Fruit fly (Drosophila melanogaster): ENCODE results near the gene Edg91.

The Edg91 gene

dm6 chr3R:17604198-17604879 lies 7.0 kb downstream of the Edg91 start:
- TF ChIP-seq Pif1A (GFP tag; optimal IDR thresholded peaks at IDR 0.05) (peak; percentile 31), Pif1B (GFP tag; optimal IDR thresholded peaks at IDR 0.05) (peak; percentile 1), CG14655 (GFP tag; optimal IDR thresholded peaks at IDR 0.05) (peak; percentile 73), CG17806 (tag; optimal IDR thresholded peaks at IDR 0.05) (peak; percentile 61), CG13204 (GFP tag; optimal IDR thresholded peaks at IDR 0.05) (peak; percentile 79), CG32121 (GFP tag; IDR thresholded peaks at IDR 0.05) (no peak), EcR (GFP tag; optimal IDR thresholded peaks at IDR 0.05) (no peak), Ets98B (GFP tag; IDR thresholded peaks at IDR 0.05) (no peak), CG34367 (tag; optimal IDR thresholded peaks at IDR 0.05) (peak; percentile 33), CG8159 (tag; optimal IDR thresholded peaks at IDR 0.05) (peak; percentile 82), CG15710 (tag; optimal IDR thresholded peaks at IDR 0.05) (peak; percentile 72), gl (tag; optimal IDR thresholded peaks at IDR 0.05) (no peak)

- TF ChIP-seq D1 (tag; optimal IDR thresholded peaks at IDR 0.05), result peak; percentile 11
- TF ChIP-seq CG13204 (GFP tag; optimal IDR thresholded peaks at IDR 0.05), result no peak
- no peak for TF ChIP-seq CG14655 (GFP tag; optimal IDR thresholded peaks at IDR 0.05)
- no peak for TF ChIP-seq CG4496 (GFP tag; IDR thresholded peaks at IDR 0.05)
- no peak for TF ChIP-seq CG12605 (GFP tag; IDR thresholded peaks at IDR 0.05)
- TF ChIP-seq gl (tag; optimal IDR thresholded peaks at IDR 0.05), result no peak
- TF ChIP-seq CG32121 (GFP tag; IDR thresholded peaks at IDR 0.05), result no peak
- no peak for TF ChIP-seq CG8159 (tag; optimal IDR thresholded peaks at IDR 0.05)
Measured at dm6 chr3R:17603717-17604116, 7.6 kb downstream of the Edg91 start.

dm6 chr3R:17602974-17603373 lies 8.3 kb downstream of the Edg91 start:
- TF ChIP-seq Ets98B (GFP tag; IDR thresholded peaks at IDR 0.05), result no peak
- TF ChIP-seq Pif1A (GFP tag; optimal IDR thresholded peaks at IDR 0.05), result no peak
- TF ChIP-seq CG10348 (GFP tag; IDR thresholded peaks at IDR 0.05), result no peak
- TF ChIP-seq fd96Ca (GFP tag; IDR thresholded peaks at IDR 0.05), result no peak
- TF ChIP-seq Snoo (tag; optimal IDR thresholded peaks at IDR 0.05), result no peak
- TF ChIP-seq rn (GFP tag; IDR thresholded peaks at IDR 0.05), result no peak
- TF ChIP-seq CG8301 (tag; optimal IDR thresholded peaks at IDR 0.05), result no peak
- TF ChIP-seq CG32121 (GFP tag; IDR thresholded peaks at IDR 0.05), result no peak
- no peak for TF ChIP-seq CG4496 (GFP tag; IDR thresholded peaks at IDR 0.05)
- no peak for TF ChIP-seq Pif1B (GFP tag; optimal IDR thresholded peaks at IDR 0.05)
- no peak for TF ChIP-seq CG15710 (tag; optimal IDR thresholded peaks at IDR 0.05)
- no peak for TF ChIP-seq CG14655 (GFP tag; optimal IDR thresholded peaks at IDR 0.05)
- TF ChIP-seq CG13204 (GFP tag; optimal IDR thresholded peaks at IDR 0.05), result no peak
- TF ChIP-seq gl (tag; optimal IDR thresholded peaks at IDR 0.05), result no peak

- TF ChIP-seq Ets98B (GFP tag; IDR thresholded peaks at IDR 0.05) (no peak), rn (GFP tag; IDR thresholded peaks at IDR 0.05) (no peak), CG10348 (GFP tag; IDR thresholded peaks at IDR 0.05) (no peak), D1 (tag; optimal IDR thresholded peaks at IDR 0.05) (no peak), CG9948 (tag; optimal IDR thresholded peaks at IDR 0.05) (no peak)
Measured at dm6 chr3R:17601866-17602265, 9.4 kb downstream of the Edg91 start.

dm6 chr3R:17599695-17600094 lies 11.6 kb downstream of the Edg91 start:
- TF ChIP-seq CG17806 (tag; optimal IDR thresholded peaks at IDR 0.05) (no peak), rn (GFP tag; IDR thresholded peaks at IDR 0.05) (no peak), CG8159 (tag; optimal IDR thresholded peaks at IDR 0.05) (no peak), gl (tag; optimal IDR thresholded peaks at IDR 0.05) (no peak), Ets98B (GFP tag; IDR thresholded peaks at IDR 0.05) (no peak), CG9948 (tag; optimal IDR thresholded peaks at IDR 0.05) (no peak), CG32121 (GFP tag; IDR thresholded peaks at IDR 0.05) (no peak), CG13204 (GFP tag; optimal IDR thresholded peaks at IDR 0.05) (no peak)

- TF ChIP-seq CG8159 (tag; optimal IDR thresholded peaks at IDR 0.05), result no peak
- no peak for TF ChIP-seq EcR (GFP tag; optimal IDR thresholded peaks at IDR 0.05)
- TF ChIP-seq CG34367 (tag; optimal IDR thresholded peaks at IDR 0.05), result no peak
- TF ChIP-seq D1 (tag; optimal IDR thresholded peaks at IDR 0.05), result no peak
- TF ChIP-seq CG14655 (GFP tag; optimal IDR thresholded peaks at IDR 0.05), result no peak
- TF ChIP-seq CG32121 (GFP tag; IDR thresholded peaks at IDR 0.05), result no peak
- no peak for TF ChIP-seq CG15710 (tag; optimal IDR thresholded peaks at IDR 0.05)
- no peak for TF ChIP-seq CG10348 (GFP tag; IDR thresholded peaks at IDR 0.05)
- no peak for TF ChIP-seq CG17806 (tag; optimal IDR thresholded peaks at IDR 0.05)
- no peak for TF ChIP-seq Snoo (tag; optimal IDR thresholded peaks at IDR 0.05)
- TF ChIP-seq gl (tag; optimal IDR thresholded peaks at IDR 0.05), result no peak
- no peak for TF ChIP-seq rn (GFP tag; IDR thresholded peaks at IDR 0.05)
- no peak for TF ChIP-seq fd96Ca (GFP tag; IDR thresholded peaks at IDR 0.05)
- TF ChIP-seq CG4496 (GFP tag; IDR thresholded peaks at IDR 0.05), result no peak
Measured at dm6 chr3R:17596236-17596635, 15.1 kb downstream of the Edg91 start, which contains the start of gene CG7606. CG7606 (plus strand) TSS chr3R:17596536.

- no peak for TF ChIP-seq CG10348 (GFP tag; IDR thresholded peaks at IDR 0.05)
- no peak for TF ChIP-seq CG4496 (GFP tag; IDR thresholded peaks at IDR 0.05)
- no peak for TF ChIP-seq gl (tag; optimal IDR thresholded peaks at IDR 0.05)
- TF ChIP-seq CG8301 (tag; optimal IDR thresholded peaks at IDR 0.05), result no peak
- no peak for TF ChIP-seq fd96Ca (GFP tag; IDR thresholded peaks at IDR 0.05)
- no peak for TF ChIP-seq Ets98B (GFP tag; IDR thresholded peaks at IDR 0.05)
- TF ChIP-seq CG34367 (tag; optimal IDR thresholded peaks at IDR 0.05), result no peak
- TF ChIP-seq EcR (GFP tag; optimal IDR thresholded peaks at IDR 0.05), result no peak
- TF ChIP-seq CG32121 (GFP tag; IDR thresholded peaks at IDR 0.05), result no peak
- no peak for TF ChIP-seq CG8159 (tag; optimal IDR thresholded peaks at IDR 0.05)
- no peak for TF ChIP-seq Pif1A (GFP tag; optimal IDR thresholded peaks at IDR 0.05)
- TF ChIP-seq CG12605 (GFP tag; IDR thresholded peaks at IDR 0.05), result no peak
- no peak for TF ChIP-seq CG15710 (tag; optimal IDR thresholded peaks at IDR 0.05)
- no peak for TF ChIP-seq D1 (tag; optimal IDR thresholded peaks at IDR 0.05)
- no peak for TF ChIP-seq Snoo (tag; optimal IDR thresholded peaks at IDR 0.05)
- TF ChIP-seq CG13204 (GFP tag; optimal IDR thresholded peaks at IDR 0.05), result no peak
Measured at dm6 chr3R:17595084-17595483, 16.2 kb downstream of the Edg91 start, which contains the start of gene Sgs5. Sgs5 (plus strand) TSS chr3R:17595362.
